Fruit fly (Drosophila melanogaster): ENCODE measurements around the gene Syx7.

DNA sequence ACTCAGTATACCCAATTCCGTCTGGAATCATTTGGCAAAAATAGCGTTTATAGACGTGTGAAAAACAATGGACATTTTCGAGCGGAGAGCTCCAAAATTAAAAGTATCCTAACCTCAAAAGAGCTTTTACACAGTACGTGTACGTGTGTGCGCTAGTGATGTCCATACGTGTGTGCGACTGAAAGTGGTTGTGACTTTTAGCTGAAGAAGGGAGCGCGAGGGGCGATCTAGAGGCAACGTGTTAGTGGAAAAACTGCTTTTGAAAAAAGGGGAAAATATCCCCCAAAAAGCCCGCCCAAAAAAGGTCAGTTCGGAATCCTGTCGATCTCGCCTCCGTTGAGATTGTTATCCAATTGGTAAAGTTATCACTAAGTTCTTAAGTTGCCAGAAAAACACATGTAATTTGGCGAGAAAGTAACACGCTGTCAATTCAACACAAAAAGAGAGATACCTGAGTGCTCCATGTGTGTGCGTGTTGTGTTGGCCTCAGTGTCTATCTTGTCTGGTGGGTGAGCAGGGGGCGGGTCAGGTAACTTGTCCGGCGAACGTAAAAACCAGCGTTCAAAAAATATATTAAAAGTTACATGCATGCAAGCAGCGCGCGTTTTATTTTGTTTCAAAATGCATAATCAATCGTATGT, 11.8 kb upstream of the Syx7 start:
- TF ChIP-seq CG16779 (tag; optimal IDR thresholded peaks at IDR 0.05) = no peak
- TF ChIP-seq Gug (GFP tag; IDR thresholded peaks at IDR 0.05) = no peak
- no peak for TF ChIP-seq dsx (GFP tag; optimal IDR thresholded peaks at IDR 0.05; ENCODE audit: poor library complexity, severe bottlenecking)
- no peak for TF ChIP-seq CG1621 (tag; optimal IDR thresholded peaks at IDR 0.05)
- no peak for TF ChIP-seq CG10631 (GFP tag; optimal IDR thresholded peaks at IDR 0.05)
- no peak for TF ChIP-seq CG4318 (GFP tag; optimal IDR thresholded peaks at IDR 0.05)
- no peak for TF ChIP-seq CG6276 (GFP tag; optimal IDR thresholded peaks at IDR 0.05)
- no peak for TF ChIP-seq CG8319 (GFP tag; optimal IDR thresholded peaks at IDR 0.05)
- TF ChIP-seq ss (GFP tag; optimal IDR thresholded peaks at IDR 0.05) = no peak
- TF ChIP-seq Lpt (GFP tag; optimal IDR thresholded peaks at IDR 0.05) = no peak

All from whole organism, prepupa.